Worm (Caenorhabditis elegans): ENCODE measurements around the gene F56C9.8.

The F56C9.8 gene

DNA sequence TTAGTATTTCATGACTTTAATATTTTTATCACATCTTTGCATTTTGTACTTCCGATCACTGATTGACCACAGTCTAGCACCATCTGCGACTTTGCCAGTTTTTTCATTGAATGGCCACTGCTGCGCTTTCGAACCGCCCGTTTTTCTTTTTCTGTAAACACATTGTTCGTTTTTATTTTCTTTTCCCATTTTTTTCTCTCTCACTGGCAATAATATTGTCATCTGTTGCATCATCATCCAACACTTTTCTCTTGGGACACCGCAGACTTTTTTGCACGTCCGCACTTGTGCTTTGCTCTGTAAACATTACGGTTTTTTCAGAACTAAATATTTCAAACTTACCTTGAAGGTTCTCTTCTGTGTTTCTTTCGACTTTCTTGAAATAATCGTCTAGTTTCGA is 39.3 kb upstream of the F56C9.8 start:
- TF ChIP-seq ceh-19 (GFP tag; optimal IDR thresholded peaks at IDR 0.05) (no peak), nhr-232 (tag; optimal IDR thresholded peaks at IDR 0.05) (no peak), unc-55 (GFP tag; optimal IDR thresholded peaks at IDR 0.05) (no peak), mec-3 (tag; optimal IDR thresholded peaks at IDR 0.05; ENCODE audit: borderline replicate concordance) (no peak), dmd-4 (tag; optimal IDR thresholded peaks at IDR 0.05; ENCODE audit: borderline replicate concordance) (no peak), ceh-6 (GFP tag; optimal IDR thresholded peaks at IDR 0.05) (no peak), syd-9 (tag; optimal IDR thresholded peaks at IDR 0.05) (no peak), nhr-11 (tag; optimal IDR thresholded peaks at IDR 0.05) (no peak), ceh-34 (tag; optimal IDR thresholded peaks at IDR 0.05) (no peak), pat-9 (tag; optimal IDR thresholded peaks at IDR 0.05) (no peak), madf-2 (tag; optimal IDR thresholded peaks at IDR 0.05) (no peak), ceh-22 (tag; optimal IDR thresholded peaks at IDR 0.05) (no peak), fax-1 (tag; optimal IDR thresholded peaks at IDR 0.05) (no peak), gmeb-2 (tag; optimal IDR thresholded peaks at IDR 0.05) (no peak), F13H6.1 (tag; optimal IDR thresholded peaks at IDR 0.05) (no peak), fkh-10 (GFP tag; optimal IDR thresholded peaks at IDR 0.05) (no peak), ahr-1 (tag; optimal IDR thresholded peaks at IDR 0.05) (no peak), hlh-15 (tag; optimal IDR thresholded peaks at IDR 0.05) (no peak), unc-3 (GFP tag; conservative IDR thresholded peaks at IDR 0.05) (no peak), unc-3 (tag; optimal IDR thresholded peaks at IDR 0.05) (no peak)

- TF ChIP-seq ceh-18 (tag; optimal IDR thresholded peaks at IDR 0.05) (no peak), unc-55 (GFP tag; optimal IDR thresholded peaks at IDR 0.05) (peak; percentile 30), hlh-6 (tag; optimal IDR thresholded peaks at IDR 0.05) (no peak), elt-2 (tag; optimal IDR thresholded peaks at IDR 0.05) (peak; percentile 7), hlh-30 (tag; optimal IDR thresholded peaks at IDR 0.05; ENCODE audit: insufficient read depth) (peak; percentile 62), unc-86 (tag; optimal IDR thresholded peaks at IDR 0.05) (peak; percentile 78), gmeb-2 (tag; optimal IDR thresholded peaks at IDR 0.05) (no peak), pax-1 (tag; optimal IDR thresholded peaks at IDR 0.05) (no peak)
Measured at ce11 chrIII:7357356-7357755, 38.0 kb upstream of the F56C9.8 start, which contains the start of gene F08F8.10. F08F8.10 (minus strand) TSS chrIII:7357393.

DNA sequence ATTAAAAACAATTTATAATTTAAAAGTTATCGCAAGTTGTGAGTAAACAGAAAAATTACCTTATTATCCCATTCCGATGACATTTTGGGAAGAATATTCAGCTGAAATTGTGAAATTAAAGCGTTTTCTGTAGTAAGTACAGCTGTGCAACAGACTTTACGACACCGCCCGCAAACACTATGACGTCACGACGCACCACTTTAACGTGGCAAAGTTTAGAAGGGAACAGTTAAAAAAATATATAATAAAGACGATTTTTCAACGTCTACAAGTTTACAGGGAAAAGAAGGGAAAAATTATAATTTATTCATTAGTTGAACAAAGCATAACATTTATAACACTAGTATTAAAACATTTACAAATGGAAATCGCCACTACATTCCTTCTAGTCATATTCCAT is 34.6 kb upstream of the F56C9.8 start, which contains the start of gene F08F8.9:
TSS of gene F08F8.9 (minus strand) at position 101 of the 400 bp plus-strand sequence.
- TF ChIP-seq syd-9 (tag; optimal IDR thresholded peaks at IDR 0.05) (no peak), ztf-16 (tag; optimal IDR thresholded peaks at IDR 0.05) (no peak), ceh-45 (GFP tag; IDR thresholded peaks at IDR 0.05) (no peak), odd-2 (tag; optimal IDR thresholded peaks at IDR 0.05) (no peak), ceh-9 (tag; optimal IDR thresholded peaks at IDR 0.05) (no peak), ttx-3 (tag; optimal IDR thresholded peaks at IDR 0.05) (no peak), madf-2 (tag; optimal IDR thresholded peaks at IDR 0.05) (no peak), lin-11 (tag; optimal IDR thresholded peaks at IDR 0.05) (no peak), ceh-31 (tag; optimal IDR thresholded peaks at IDR 0.05) (no peak)

DNA sequence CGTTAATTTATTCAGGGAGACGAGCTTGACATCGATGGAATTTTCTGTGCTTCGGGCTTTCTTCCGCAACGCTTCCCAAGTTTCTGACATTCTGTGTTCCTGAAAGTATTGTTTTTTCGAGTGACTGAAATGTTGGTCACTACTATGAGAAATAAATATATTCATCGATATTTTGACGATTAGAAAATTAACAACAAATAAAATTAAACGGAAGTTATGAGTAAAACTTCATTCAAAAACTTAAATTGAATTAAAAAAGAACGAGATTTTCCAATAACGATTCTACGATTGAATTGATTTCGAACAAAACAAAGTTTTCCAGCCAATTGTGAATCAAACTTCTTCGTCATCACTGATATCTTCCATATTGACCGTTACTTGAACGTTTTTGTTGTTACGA is 29.8 kb upstream of the F56C9.8 start, which contains the start of gene gos-28:
TSS of gene gos-28 (minus strand) at position 101 of the 400 bp plus-strand sequence.
- TF ChIP-seq ztf-16 (tag; optimal IDR thresholded peaks at IDR 0.05) (no peak), ceh-45 (GFP tag; IDR thresholded peaks at IDR 0.05) (no peak)

ce11 chrIII:7347049-7347448 is 27.7 kb upstream of the F56C9.8 start, which contains the start of gene F08F8.7:
F08F8.7 (minus strand) TSS chrIII:7347149.
- TF ChIP-seq ztf-16 (tag; optimal IDR thresholded peaks at IDR 0.05) = no peak
- TF ChIP-seq ceh-9 (tag; optimal IDR thresholded peaks at IDR 0.05) = no peak
- TF ChIP-seq pros-1 (tag; optimal IDR thresholded peaks at IDR 0.05) = no peak
- no peak for TF ChIP-seq elt-2 (tag; optimal IDR thresholded peaks at IDR 0.05)

Measured in whole organism, late embryonic.